Fruit fly (Drosophila melanogaster): Measurements from ENCODE around the gene RpL34a.
A peak's percentile ranks its signal among the peaks of the same experiment; 100 is the strongest.

dm6 chr3R:26081380-26081991, 22.4 kb upstream of the RpL34a start:
- TF ChIP-seq Snoo (tag; optimal IDR thresholded peaks at IDR 0.05) (peak; percentile 77), Pif1B (GFP tag; optimal IDR thresholded peaks at IDR 0.05) (peak; percentile 66), CG15710 (tag; optimal IDR thresholded peaks at IDR 0.05) (peak; percentile 79)

Data from whole organism, pupa.